Fruit fly (Drosophila melanogaster): Measurements from ENCODE around the gene CG7943.

DNA sequence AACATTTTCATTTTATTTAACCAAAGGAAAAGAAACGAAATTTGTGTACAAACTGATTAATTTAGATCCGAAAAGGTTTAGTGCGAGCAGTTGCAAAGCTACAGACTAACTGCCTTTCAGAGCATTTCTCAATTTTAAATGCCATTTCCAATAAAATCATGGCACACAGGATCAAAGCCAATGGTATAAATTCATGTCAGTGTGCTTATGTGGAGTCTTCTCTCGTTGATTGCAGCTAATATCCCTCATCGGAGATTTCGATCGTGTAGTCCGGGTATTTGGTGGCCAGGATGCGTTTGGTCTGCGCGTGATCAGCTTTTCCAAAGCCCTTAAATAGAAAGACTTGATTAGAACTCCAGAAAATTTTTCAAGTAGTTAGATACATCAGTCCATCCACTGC, 7.6 kb upstream of the CG7943 start, which contains the start of gene janB:
- no peak for TF ChIP-seq CG8478 (optimal IDR thresholded peaks at IDR 0.05)
- TF ChIP-seq CTCF (optimal IDR thresholded peaks at IDR 0.05): no peak
